Worm (Caenorhabditis elegans) whole organism, mixed stage, embryonic: ENCODE measurements around the gene F34D10.3.

Experiments
- cnd-1 ChIP-seq: fragments of 200-800 bp; sonication (Bioruptor generic); optimal IDR thresholded peaks from 2 replicates; lab custom pipeline; 2018; ENCODE audit warnings: mild to moderate bottlenecking, missing genetic modification characterization, missing compliant biosample characterization
- elt-3 ChIP-seq: fragments of 150-350 bp; optimal IDR thresholded peaks from 2 replicates; lab custom pipeline; 2014; ENCODE audit warnings: missing biosample characterization, missing genetic modification characterization
- lin-32 ChIP-seq: fragments of 200-800 bp; sonication (Bioruptor generic); optimal IDR thresholded peaks from 2 replicates; lab custom pipeline; 2018; ENCODE audit warnings: mild to moderate bottlenecking, missing genetic modification characterization, missing compliant biosample characterization
- mls-2 ChIP-seq: sonication (generic microtip); optimal IDR thresholded peaks from 2 replicates; lab custom pipeline; 2016; ENCODE audit warnings: mild to moderate bottlenecking, missing genetic modification characterization, moderate library complexity, missing compliant biosample characterization
- nhr-12 ChIP-seq: fragments of 150-350 bp; optimal IDR thresholded peaks from 2 replicates; lab custom pipeline; 2014; ENCODE audit warnings: missing biosample characterization, missing genetic modification characterization
- pha-4 ChIP-seq: fragments of 150-350 bp; optimal IDR thresholded peaks from 2 replicates; lab custom pipeline; 2018; ENCODE audit warnings: missing biosample characterization, missing genetic modification reagents, missing genetic modification characterization
- unc-62 ChIP-seq: fragments of 150-350 bp; optimal IDR thresholded peaks from 2 replicates; lab custom pipeline; 2014; ENCODE audit warnings: missing biosample characterization, missing genetic modification reagents, missing genetic modification characterization
- ztf-11 ChIP-seq: fragments of 150-350 bp; optimal IDR thresholded peaks from 2 replicates; lab custom pipeline; 2014; ENCODE audit warnings: missing biosample characterization, missing genetic modification characterization

DNA sequence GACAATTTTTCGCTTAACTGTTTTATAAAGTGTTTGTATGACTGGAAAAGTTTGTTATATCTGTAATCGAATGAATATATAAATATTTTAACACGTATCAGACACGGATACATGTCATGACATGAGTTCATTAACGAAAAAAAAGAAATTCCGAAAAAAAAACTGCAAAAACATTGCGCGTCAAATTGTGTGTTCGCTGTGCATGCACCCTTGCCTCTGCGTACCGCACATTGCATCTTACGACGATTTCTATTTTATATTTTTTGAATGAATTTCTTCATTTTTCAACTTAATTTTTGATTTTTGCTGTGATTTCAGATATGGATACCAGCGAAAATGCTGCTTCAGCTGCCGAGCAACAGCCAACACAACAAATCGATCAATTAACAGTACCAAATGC is 29.1 kb upstream of the F34D10.3 start, which contains the start of gene wdr-5.1:
- TF ChIP-seq elt-3 (tag; lab: Kevin White, UChicago) = no peak
- no peak for TF ChIP-seq lin-32 (GFP tag; lab: Kevin White, UChicago)
- no peak for TF ChIP-seq ztf-11 (tag; lab: Kevin White, UChicago)
- no peak for TF ChIP-seq unc-62 (GFP tag; lab: Kevin White, UChicago)
- TF ChIP-seq nhr-12 (tag; lab: Kevin White, UChicago) = no peak
- no peak for TF ChIP-seq mls-2
- no peak for TF ChIP-seq cnd-1 (tag; lab: Kevin White, UChicago)
- no peak for TF ChIP-seq pha-4 (tag; lab: Kevin White, UChicago)
